Worm (Caenorhabditis elegans) whole organism, L3 larva: Measurements from ENCODE around the gene nhr-249.

Experiments
- ZK546.5 ChIP-seq: sonication (generic microtip); optimal IDR thresholded peaks from 2 replicates; lab custom pipeline; 2017; ENCODE audit warnings: missing biosample characterization, missing genetic modification characterization
- aly-2 ChIP-seq: fragments of 150-350 bp; optimal IDR thresholded peaks from 2 replicates; lab custom pipeline; 2014; ENCODE audit warnings: missing biosample characterization, missing genetic modification characterization
- egl-27 ChIP-seq: sonication (generic microtip); optimal IDR thresholded peaks from 4 replicates; lab custom pipeline; 2017; ENCODE audit warnings: missing biosample characterization, missing genetic modification reagents, missing genetic modification characterization
- egl-5 ChIP-seq: fragments of 150-350 bp; optimal IDR thresholded peaks from 2 replicates; lab custom pipeline; 2017; ENCODE audit warnings: missing biosample characterization, missing genetic modification reagents, missing genetic modification characterization, inconsistent platforms
- fkh-10 ChIP-seq: sonication (generic microtip); optimal IDR thresholded peaks from 2 replicates; lab custom pipeline; 2017; ENCODE audit warnings: missing biosample characterization, missing genetic modification reagents, missing genetic modification characterization
- mdl-1 ChIP-seq: fragments of 150-350 bp; optimal IDR thresholded peaks from 2 replicates; lab custom pipeline; 2014; ENCODE audit warnings: missing biosample characterization, missing genetic modification characterization
- nhr-11 ChIP-seq: fragments of 150-350 bp; optimal IDR thresholded peaks from 2 replicates; lab custom pipeline; 2014; ENCODE audit warnings: missing biosample characterization, missing genetic modification characterization
- nhr-12 ChIP-seq: fragments of 150-350 bp; optimal IDR thresholded peaks from 2 replicates; lab custom pipeline; 2014; ENCODE audit warnings: missing biosample characterization, missing genetic modification characterization
- nhr-237 ChIP-seq: fragments of 150-350 bp; optimal IDR thresholded peaks from 2 replicates; lab custom pipeline; 2014; ENCODE audit warnings: missing biosample characterization, missing genetic modification characterization
- nhr-76 ChIP-seq: fragments of 150-350 bp; sonication (generic microtip); optimal IDR thresholded peaks from 5 replicates; lab custom pipeline; 2014; ENCODE audit warnings: missing biosample characterization, missing genetic modification characterization
- pha-4 ChIP-seq: fragments of 150-350 bp; optimal IDR thresholded peaks from 2 replicates; lab custom pipeline; 2014; ENCODE audit warnings: missing biosample characterization, missing genetic modification reagents, missing genetic modification characterization
- ztf-11 ChIP-seq: fragments of 150-350 bp; optimal IDR thresholded peaks from 2 replicates; lab custom pipeline; 2014; ENCODE audit warnings: missing biosample characterization, missing genetic modification characterization
- ztf-4 ChIP-seq: fragments of 150-350 bp; optimal IDR thresholded peaks from 2 replicates; lab custom pipeline; 2014; ENCODE audit warnings: missing biosample characterization, missing genetic modification characterization

DNA sequence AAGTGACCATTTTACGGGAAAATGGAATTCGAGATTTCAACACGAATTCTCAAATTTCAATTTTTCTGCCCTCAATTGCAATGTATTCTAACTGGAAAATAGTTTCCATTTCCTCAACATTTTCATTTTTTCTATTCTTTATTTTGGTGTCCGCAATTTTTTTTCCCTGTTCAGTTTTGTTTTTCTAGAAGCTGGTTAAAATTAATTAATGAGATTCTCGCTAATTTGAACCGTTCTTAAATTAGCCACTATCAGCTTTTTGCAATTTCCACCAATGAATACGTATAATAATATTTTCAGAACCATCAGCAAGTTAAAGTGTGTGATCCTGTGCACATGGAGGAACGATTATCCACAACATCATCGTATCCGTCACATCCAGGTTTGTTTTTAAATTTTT lies 15.0 kb downstream of the nhr-249 start, which contains the start of gene jnk-1:
- TF ChIP-seq nhr-12 (tag; lab: Kevin White, UChicago) (no peak), egl-5 (tag; lab: Kevin White, UChicago) (no peak), ztf-4 (tag; lab: Kevin White, UChicago) (no peak), nhr-237 (tag; lab: Kevin White, UChicago) (no peak), nhr-11 (tag; lab: Kevin White, UChicago) (no peak), mdl-1 (tag; lab: Kevin White, UChicago) (no peak), nhr-76 (tag; lab: Kevin White, UChicago) (no peak), aly-2 (tag; lab: Kevin White, UChicago) (no peak), ztf-11 (no peak), fkh-10 (GFP tag; lab: Kevin White, UChicago) (no peak), egl-27 (tag; lab: Kevin White, UChicago) (no peak), ZK546.5 (tag; lab: Kevin White, UChicago) (no peak), pha-4 (tag; lab: Kevin White, UChicago) (no peak)
